Worm (Caenorhabditis elegans) whole organism, late embryonic: ENCODE data around the gene nhr-213.

ENCODE experiments used
- C08G9.2 ChIP-seq: sonication (generic microtip); optimal IDR thresholded peaks from 2 replicates; lab custom pipeline; 2016; ENCODE audit warnings: mild to moderate bottlenecking, missing genetic modification characterization, moderate library complexity, missing compliant biosample characterization
- F13H6.1 ChIP-seq: sonication (generic microtip); optimal IDR thresholded peaks from 2 replicates; lab custom pipeline; 2016; ENCODE audit warnings: missing genetic modification characterization, missing compliant biosample characterization
- ceh-14 ChIP-seq: sonication (generic microtip); optimal IDR thresholded peaks from 2 replicates; lab custom pipeline; 2016; ENCODE audit warnings: missing genotype, missing genetic modification characterization, missing compliant biosample characterization
- ceh-30 ChIP-seq: fragments of 150-350 bp; optimal IDR thresholded peaks from 2 replicates; lab custom pipeline; 2014; ENCODE audit warnings: missing biosample characterization, missing genetic modification characterization
- ceh-34 ChIP-seq: sonication (generic microtip); optimal IDR thresholded peaks from 2 replicates; lab custom pipeline; 2016; ENCODE audit warnings: mild to moderate bottlenecking, missing genetic modification characterization, missing compliant biosample characterization
- ceh-48 ChIP-seq: sonication (generic microtip); optimal IDR thresholded peaks from 2 replicates; lab custom pipeline; 2016; ENCODE audit warnings: missing genetic modification characterization, inconsistent platforms, missing compliant biosample characterization
- che-1 ChIP-seq: sonication (generic microtip); optimal IDR thresholded peaks from 2 replicates; lab custom pipeline; 2016; ENCODE audit warnings: mild to moderate bottlenecking, missing genetic modification characterization, missing compliant biosample characterization
- fkh-10 ChIP-seq: fragments of 150-350 bp; optimal IDR thresholded peaks from 2 replicates; lab custom pipeline; 2014; ENCODE audit warnings: missing biosample characterization, missing genetic modification reagents, missing genetic modification characterization
- fkh-6 ChIP-seq: sonication (generic microtip); optimal IDR thresholded peaks from 2 replicates; lab custom pipeline; 2016; ENCODE audit warnings: missing genetic modification characterization, missing compliant biosample characterization
- gmeb-2 ChIP-seq: sonication (generic microtip); optimal IDR thresholded peaks from 2 replicates; lab custom pipeline; 2016; ENCODE audit warnings: missing genetic modification characterization, inconsistent platforms, missing compliant biosample characterization
- madf-2 ChIP-seq: sonication (generic microtip); optimal IDR thresholded peaks from 2 replicates; lab custom pipeline; 2017; ENCODE audit warnings: missing genetic modification characterization, missing compliant biosample characterization
- pqm-1 ChIP-seq: sonication (generic microtip); optimal IDR thresholded peaks from 2 replicates; lab custom pipeline; 2016; ENCODE audit warnings: missing genetic modification characterization, missing compliant biosample characterization
- rnt-1 ChIP-seq: sonication (generic microtip); optimal IDR thresholded peaks from 2 replicates; lab custom pipeline; 2016; ENCODE audit warnings: missing genetic modification characterization, missing compliant biosample characterization
- sox-4 ChIP-seq: sonication (generic microtip); optimal IDR thresholded peaks from 2 replicates; lab custom pipeline; 2017; ENCODE audit warnings: mild to moderate bottlenecking, missing genetic modification characterization, inconsistent platforms, missing compliant biosample characterization

ce11 chrV:15879508-15879907 is 17.1 kb downstream of the nhr-213 start, which contains the start of gene nhr-84:
- TF ChIP-seq F13H6.1 (no peak), madf-2 (tag; lab: Kevin White, UChicago) (no peak), ceh-30 (tag; lab: Kevin White, UChicago) (no peak), ceh-14 (tag; lab: Kevin White, UChicago) (no peak), fkh-10 (no peak), C08G9.2 (tag; lab: Kevin White, UChicago) (no peak), ceh-34 (no peak), ceh-48 (no peak), pqm-1 (no peak), che-1 (tag; lab: Kevin White, UChicago) (no peak), fkh-6 (tag; lab: Kevin White, UChicago) (no peak), sox-4 (tag; lab: Kevin White, UChicago) (no peak), rnt-1 (tag; lab: Kevin White, UChicago) (no peak), gmeb-2 (tag; lab: Kevin White, UChicago) (no peak)
